Fruit fly (Drosophila melanogaster): ENCODE data around the gene Tim9a.

- TF ChIP-seq knrl (GFP tag; IDR thresholded peaks at IDR 0.05; ENCODE audit: partially characterized antibody) (no peak), CG17829 (tag; optimal IDR thresholded peaks at IDR 0.05) (no peak), CG7271 (tag; optimal IDR thresholded peaks at IDR 0.05) (no peak), so (GFP tag; IDR thresholded peaks at IDR 0.05) (no peak), GATAe (GFP tag; conservative IDR thresholded peaks at IDR 0.05) (no peak), sima (GFP tag; optimal IDR thresholded peaks at IDR 0.05) (no peak)
These were observed 19.2 kb downstream of the Tim9a start, which contains the start of gene GstT4 for dm6 chrX:13403962-13404830.
